Worm (Caenorhabditis elegans) whole organism, L1 larva: Measurements from ENCODE around the gene polk-1.

Experiments used
- C04F5.9 ChIP-seq: sonication (generic microtip); optimal IDR thresholded peaks from 2 replicates; lab custom pipeline; 2016; ENCODE audit warnings: missing genetic modification characterization, missing compliant biosample characterization
- Y116A8C.19 ChIP-seq: sonication (generic microtip); optimal IDR thresholded peaks from 2 replicates; lab custom pipeline; 2016; ENCODE audit warnings: missing compliant biosample characterization, missing genetic modification characterization, borderline replicate concordance
- aha-1 ChIP-seq: fragments of 150-350 bp; optimal IDR thresholded peaks from 2 replicates; lab custom pipeline; 2014; ENCODE audit warnings: missing biosample characterization, missing genetic modification characterization
- blmp-1 ChIP-seq: fragments of 150-350 bp; optimal IDR thresholded peaks from 2 replicates; lab custom pipeline; 2014; ENCODE audit warnings: missing biosample characterization, missing genetic modification characterization
- ceh-90 ChIP-seq: sonication (generic microtip); optimal IDR thresholded peaks from 2 replicates; lab custom pipeline; 2016; ENCODE audit warnings: missing genetic modification characterization, missing compliant biosample characterization
- dsc-1 ChIP-seq: sonication (generic microtip); optimal IDR thresholded peaks from 2 replicates; lab custom pipeline; 2016; ENCODE audit warnings: mild to moderate bottlenecking, missing genetic modification characterization, missing compliant biosample characterization
- efl-1 ChIP-seq, 4 experiments: fragments of 150-350 bp; optimal IDR thresholded peaks in 3 of 4; peaks in 1 of 4; 1 replicate in 1 of 4; 2 replicates in 3 of 4; lab custom pipeline; 2014; ENCODE audit warnings: missing biosample characterization in 2 of 4, missing genetic modification characterization in 2 of 4, missing genetic modification reagents in 2 of 4
- elt-2 ChIP-seq: sonication (generic microtip); optimal IDR thresholded peaks from 2 replicates; lab custom pipeline; 2016; ENCODE audit warnings: missing genetic modification characterization, mild to moderate bottlenecking, inconsistent platforms, missing compliant biosample characterization, missing genetic modification reagents
- hlh-17 ChIP-seq: fragments of 200-800 bp; sonication (Bioruptor generic); optimal IDR thresholded peaks from 2 replicates; lab custom pipeline; 2018; ENCODE audit warnings: missing genetic modification characterization, mild to moderate bottlenecking, missing compliant biosample characterization, moderate library complexity, borderline replicate concordance
- hpl-2 ChIP-seq: fragments of 150-350 bp; optimal IDR thresholded peaks from 2 replicates; lab custom pipeline; 2014; ENCODE audit warnings: missing biosample characterization, missing genetic modification reagents, missing genetic modification characterization
- irx-1 ChIP-seq: sonication (generic microtip); optimal IDR thresholded peaks from 2 replicates; lab custom pipeline; 2016; ENCODE audit warnings: missing genetic modification characterization, missing compliant biosample characterization
- lin-14 ChIP-seq: fragments of 200-800 bp; sonication (Bioruptor generic); optimal IDR thresholded peaks from 2 replicates; lab custom pipeline; 2018; ENCODE audit warnings: mild to moderate bottlenecking, missing genetic modification characterization, moderate library complexity, missing compliant biosample characterization
- lin-15B ChIP-seq: fragments of 150-350 bp; sonication (generic microtip); optimal IDR thresholded peaks from 3 replicates; lab custom pipeline; 2014; ENCODE audit warnings: missing biosample characterization, missing genetic modification characterization
- lin-39 ChIP-seq: fragments of 150-350 bp; optimal IDR thresholded peaks from 2 replicates; lab custom pipeline; 2014; ENCODE audit warnings: missing biosample characterization, missing genetic modification reagents, missing genetic modification characterization
- lsy-2 ChIP-seq, 2 experiments: fragments of 150-350 bp; optimal IDR thresholded peaks; 2 replicates each; lab custom pipeline; 2014; ENCODE audit warnings: missing biosample characterization in 2 of 2, missing genetic modification characterization in 2 of 2
- nhr-11 ChIP-seq: fragments of 150-350 bp; optimal IDR thresholded peaks from 2 replicates; lab custom pipeline; 2014; ENCODE audit warnings: missing biosample characterization, missing genetic modification characterization
- nhr-19 ChIP-seq: fragments of 200-800 bp; sonication (Bioruptor generic); conservative IDR thresholded peaks from 2 replicates; pipeline ENCODE4 v1.3.6; 2022; ENCODE audit warnings: missing genetic modification characterization, missing compliant biosample characterization
- nhr-20 ChIP-seq: sonication (generic microtip); optimal IDR thresholded peaks from 2 replicates; lab custom pipeline; 2016; ENCODE audit warnings: mild to moderate bottlenecking, missing genetic modification characterization, missing compliant biosample characterization
- nhr-47 ChIP-seq: sonication (generic microtip); optimal IDR thresholded peaks from 2 replicates; lab custom pipeline; 2016; ENCODE audit warnings: mild to moderate bottlenecking, missing genetic modification characterization, moderate library complexity, missing compliant biosample characterization
- nhr-77 ChIP-seq: fragments of 150-350 bp; optimal IDR thresholded peaks from 2 replicates; lab custom pipeline; 2014; ENCODE audit warnings: missing biosample characterization, missing genetic modification characterization
- nhr-85 ChIP-seq: sonication (generic microtip); peaks from one replicate; lab custom pipeline; 2016; ENCODE audit warnings: missing genetic modification characterization, inconsistent platforms, missing compliant biosample characterization
- rnt-1 ChIP-seq: sonication (generic microtip); optimal IDR thresholded peaks from 2 replicates; lab custom pipeline; 2016; ENCODE audit warnings: mild to moderate bottlenecking, missing genetic modification characterization, moderate library complexity, missing compliant biosample characterization
- snpc-4 ChIP-seq: fragments of 150-350 bp; optimal IDR thresholded peaks from 2 replicates; lab custom pipeline; 2014; ENCODE audit warnings: missing biosample characterization, missing genetic modification characterization
- snu-23 ChIP-seq: sonication (generic microtip); optimal IDR thresholded peaks from 2 replicates; lab custom pipeline; 2016; ENCODE audit warnings: missing genetic modification characterization, missing compliant biosample characterization
- sptf-1 ChIP-seq: fragments of 150-350 bp; optimal IDR thresholded peaks from 2 replicates; lab custom pipeline; 2014; ENCODE audit warnings: missing biosample characterization, missing genetic modification characterization
- sup-37 ChIP-seq: fragments of 200-800 bp; sonication (Bioruptor generic); optimal IDR thresholded peaks from 2 replicates; lab custom pipeline; 2018; ENCODE audit warnings: mild to moderate bottlenecking, missing genetic modification characterization, missing compliant biosample characterization
- swsn-7 ChIP-seq: sonication (generic microtip); optimal IDR thresholded peaks from 2 replicates; lab custom pipeline; 2016; ENCODE audit warnings: missing genetic modification characterization, missing compliant biosample characterization
- unc-98 ChIP-seq: fragments of 200-800 bp; sonication (Bioruptor generic); IDR thresholded peaks from 2 replicates; pipeline ENCODE4 v1.3.6; 2022; ENCODE audit warnings: missing genetic modification characterization, missing compliant biosample characterization
- vab-15 ChIP-seq: sonication (generic microtip); optimal IDR thresholded peaks from 2 replicates; lab custom pipeline; 2017; ENCODE audit warnings: missing genotype, mild to moderate bottlenecking, missing genetic modification characterization, missing compliant biosample characterization
- zip-4 ChIP-seq: fragments of 200-800 bp; sonication (Bioruptor generic); optimal IDR thresholded peaks from 2 replicates; lab custom pipeline; 2018; ENCODE audit warnings: mild to moderate bottlenecking, missing genetic modification characterization, moderate library complexity, missing compliant biosample characterization
- ztf-4 ChIP-seq: fragments of 150-350 bp; optimal IDR thresholded peaks from 2 replicates; lab custom pipeline; 2014; ENCODE audit warnings: missing biosample characterization, missing genetic modification characterization

polk-1 gene

ce11 chrIII:8621982-8622381 is 6.4 kb downstream of the polk-1 start:
- no peak for TF ChIP-seq vab-15 (tag; lab: Kevin White, UChicago)
- TF ChIP-seq hpl-2 (GFP tag; lab: Kevin White, UChicago): no peak
- no peak for TF ChIP-seq snpc-4
- TF ChIP-seq elt-2: no peak
- TF ChIP-seq nhr-47: no peak
- no peak for TF ChIP-seq lin-15B (tag; lab: Kevin White, UChicago)
- no peak for TF ChIP-seq dsc-1
- TF ChIP-seq Y116A8C.19 (tag; lab: Kevin White, UChicago): no peak
- TF ChIP-seq swsn-7: no peak
- no peak for TF ChIP-seq ceh-90 (tag; lab: Kevin White, UChicago)
- TF ChIP-seq nhr-11 (tag; lab: Kevin White, UChicago): no peak

DNA sequence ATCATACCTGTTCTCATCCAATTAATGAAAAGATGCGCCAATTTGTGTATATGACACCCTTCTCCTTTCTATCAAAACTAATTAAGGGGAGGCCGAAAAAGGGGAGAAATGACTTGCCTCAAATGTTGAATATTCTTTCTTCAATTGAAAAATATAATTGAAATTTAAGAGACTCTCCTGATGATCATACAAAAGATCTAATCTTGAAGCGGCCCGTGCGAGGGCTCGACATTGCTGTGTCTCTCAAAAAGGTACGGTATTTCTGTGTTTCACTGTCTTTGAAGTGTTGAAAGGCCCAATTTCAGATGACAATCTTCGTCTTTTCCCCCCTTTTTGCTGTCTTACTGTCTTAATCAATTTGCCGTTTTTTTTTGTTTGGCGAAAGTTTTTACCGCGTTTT is 7.4 kb downstream of the polk-1 start:
- peak; percentile 49 for TF ChIP-seq blmp-1 (tag; lab: Kevin White, UChicago)
- TF ChIP-seq Y116A8C.19 (tag; lab: Kevin White, UChicago): no peak
- no peak for TF ChIP-seq rnt-1 (tag; lab: Kevin White, UChicago)
- no peak for TF ChIP-seq efl-1 (optimal IDR thresholded peaks at IDR 0.05; lab: Kevin White, UChicago)
- TF ChIP-seq efl-1 (GFP tag; optimal IDR thresholded peaks at IDR 0.05 in 1 of 2; lab: Kevin White, UChicago): no peak
- TF ChIP-seq lsy-2 (tag; optimal IDR thresholded peaks at IDR 0.05; lab: Kevin White, UChicago): peak in 1 of 2 experiments; percentile 44
- TF ChIP-seq sptf-1 (tag; lab: Kevin White, UChicago): no peak
- TF ChIP-seq lin-14: peak; percentile 70
- no peak for TF ChIP-seq snu-23 (GFP tag; lab: Kevin White, UChicago)
- no peak for TF ChIP-seq aha-1 (tag; lab: Kevin White, UChicago)
- no peak for TF ChIP-seq nhr-77
- TF ChIP-seq ztf-4 (tag; lab: Kevin White, UChicago): no peak
- no peak for TF ChIP-seq C04F5.9 (tag; lab: Kevin White, UChicago)
- TF ChIP-seq nhr-85: peak; percentile 87

DNA sequence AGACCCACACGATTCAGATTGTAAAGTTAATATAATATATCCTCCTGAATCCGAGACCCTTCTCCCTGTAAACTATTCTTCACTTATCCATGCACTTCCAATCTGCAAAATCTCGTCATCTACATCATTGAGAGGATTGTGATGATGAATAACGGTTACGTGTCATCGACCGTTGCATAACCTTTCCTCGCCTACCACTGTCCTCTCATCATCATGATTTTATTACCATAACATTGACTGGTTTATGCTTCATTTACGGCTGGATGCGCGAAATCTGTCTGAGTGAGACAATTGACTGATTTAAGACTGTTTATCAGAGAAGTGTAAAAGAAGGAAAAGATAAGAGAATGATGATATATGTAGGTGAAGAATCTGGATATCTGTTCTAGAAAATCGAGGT is 8.1 kb downstream of the polk-1 start:
- no peak for TF ChIP-seq swsn-7
- TF ChIP-seq lin-39 (tag; lab: Kevin White, UChicago): no peak
- TF ChIP-seq sptf-1 (tag; lab: Kevin White, UChicago): no peak
- no peak for TF ChIP-seq irx-1 (tag; lab: Kevin White, UChicago)
- TF ChIP-seq lsy-2 (tag; optimal IDR thresholded peaks at IDR 0.05; lab: Kevin White, UChicago): no peak
- no peak for TF ChIP-seq unc-98 (GFP tag; lab: Robert Waterston, UW)
- TF ChIP-seq hlh-17 (GFP tag; lab: Kevin White, UChicago): no peak
- no peak for TF ChIP-seq nhr-11 (tag; lab: Kevin White, UChicago)
- TF ChIP-seq nhr-20 (tag; lab: Kevin White, UChicago): no peak
- no peak for TF ChIP-seq sup-37 (GFP tag; lab: Kevin White, UChicago)
- TF ChIP-seq ceh-90 (tag; lab: Kevin White, UChicago): no peak
- TF ChIP-seq nhr-47: no peak
- TF ChIP-seq nhr-19: no peak
- no peak for TF ChIP-seq zip-4 (GFP tag; lab: Kevin White, UChicago)

DNA sequence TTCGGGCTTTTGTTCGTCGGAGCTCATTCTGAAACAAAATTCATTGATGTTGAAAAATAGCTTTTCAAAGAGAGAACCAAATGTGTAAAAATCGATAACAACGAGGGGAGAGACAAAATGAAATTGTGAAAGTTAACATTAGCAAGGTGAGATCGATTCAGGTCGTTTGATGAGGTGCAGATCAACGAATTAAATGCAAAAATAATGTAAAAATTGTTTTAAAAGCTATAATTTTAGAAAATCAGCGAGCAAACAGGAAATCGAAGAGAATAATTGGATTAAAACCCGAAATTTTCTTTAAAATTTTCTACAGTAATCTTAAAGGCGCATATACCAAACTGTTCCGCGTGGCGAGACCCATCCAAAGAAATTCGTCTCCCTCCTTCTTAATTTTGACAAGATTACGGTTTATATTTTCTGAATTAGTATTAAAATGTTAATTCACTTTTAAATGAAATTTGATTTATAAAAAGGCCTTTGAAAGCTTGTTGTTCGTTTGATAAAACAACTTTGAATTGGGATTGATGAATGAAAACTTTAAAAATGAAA is 9.9 kb downstream of the polk-1 start, which contains the start of gene C13G5.2:
C13G5.2 (minus strand) TSS at position 51 of the 549 bp plus-strand sequence.
- TF ChIP-seq ceh-90 (tag; lab: Kevin White, UChicago) (no peak), efl-1 (optimal IDR thresholded peaks at IDR 0.05; lab: Kevin White, UChicago) (no peak), efl-1 (GFP tag; optimal IDR thresholded peaks at IDR 0.05 in 1 of 2; lab: Kevin White, UChicago) (peak in 1 of 2 experiments; percentile 33)

- no peak for TF ChIP-seq unc-98 (GFP tag; lab: Robert Waterston, UW)
- no peak for TF ChIP-seq efl-1 (optimal IDR thresholded peaks at IDR 0.05; lab: Kevin White, UChicago)
- peak in 1 of 2 experiments; percentile 35 for TF ChIP-seq efl-1 (GFP tag; optimal IDR thresholded peaks at IDR 0.05 in 1 of 2; lab: Kevin White, UChicago)
These were observed 11.8 kb downstream of the polk-1 start, which contains the start of gene C06E1.11 for ce11 chrIII:8616587-8616986. TSS of gene C06E1.11 (minus strand) at chrIII:8616687.
